Worm (Caenorhabditis elegans): Measurements from ENCODE around the gene Y6E2A.4.
"Not testable (repeated sequence)": the region's sequence is repeated elsewhere in the genome, so short reads cannot be mapped to it uniquely, and the experiment has no call there.

The Y6E2A.4 gene

ce11 chrV:15758449-15758848, 41.9 kb upstream of the Y6E2A.4 start, which contains the start of gene str-9:
str-9 (plus strand) TSS chrV:15758749.
- TF ChIP-seq nhr-237 (tag; optimal IDR thresholded peaks at IDR 0.05) (no peak), snpc-4 (tag; optimal IDR thresholded peaks at IDR 0.05) (no peak), aly-2 (tag; optimal IDR thresholded peaks at IDR 0.05) (no peak), mbf-1 (tag; optimal IDR thresholded peaks at IDR 0.05) (no peak)

ce11 chrV:15757645-15758044, 41.1 kb upstream of the Y6E2A.4 start:
- TF ChIP-seq sma-3 (GFP tag; optimal IDR thresholded peaks at IDR 0.05) (no peak), crh-2 (tag; optimal IDR thresholded peaks at IDR 0.05) (no peak), peb-1 (tag; optimal IDR thresholded peaks at IDR 0.05) (no peak), snpc-4 (tag; optimal IDR thresholded peaks at IDR 0.05) (no peak), unc-62 (GFP tag; optimal IDR thresholded peaks at IDR 0.05) (no peak), egl-27 (tag; optimal IDR thresholded peaks at IDR 0.05) (no peak), F13H6.1 (tag; optimal IDR thresholded peaks at IDR 0.05) (no peak), zag-1 (tag; optimal IDR thresholded peaks at IDR 0.05) (no peak), unc-39 (tag; optimal IDR thresholded peaks at IDR 0.05) (no peak), R02D3.7 (tag; optimal IDR thresholded peaks at IDR 0.05) (no peak), ZK546.5 (tag; optimal IDR thresholded peaks at IDR 0.05) (no peak), gmeb-1 (tag; optimal IDR thresholded peaks at IDR 0.05) (no peak), elt-1 (tag; optimal IDR thresholded peaks at IDR 0.05) (no peak), blmp-1 (tag; optimal IDR thresholded peaks at IDR 0.05; ENCODE audit: insufficient read depth) (no peak), nhr-25 (tag; optimal IDR thresholded peaks at IDR 0.05) (no peak), lsy-2 (tag; optimal IDR thresholded peaks at IDR 0.05) (no peak), ztf-4 (tag; optimal IDR thresholded peaks at IDR 0.05) (no peak)

- TF ChIP-seq nhr-25 (tag; optimal IDR thresholded peaks at IDR 0.05); blmp-1 (tag; optimal IDR thresholded peaks at IDR 0.05; ENCODE audit: insufficient read depth); crh-2 (tag; optimal IDR thresholded peaks at IDR 0.05): not testable (repeated sequence)
These were observed 38.2 kb upstream of the Y6E2A.4 start, which contains the start of gene str-8 for ce11 chrV:15754731-15755130. str-8 (plus strand) TSS chrV:15755031.

- TF ChIP-seq ceh-16, snpc-4, R02D3.7 (tag; optimal IDR thresholded peaks at IDR 0.05): not testable (repeated sequence)
These were observed 36.4 kb upstream of the Y6E2A.4 start, which contains the start of gene str-5 for ce11 chrV:15752941-15753340. str-5 (plus strand) TSS chrV:15753241.

- no peak for TF ChIP-seq mab-5 (tag; optimal IDR thresholded peaks at IDR 0.05)
- no peak for TF ChIP-seq lsy-2 (tag; optimal IDR thresholded peaks at IDR 0.05)
- TF ChIP-seq unc-39 (tag; optimal IDR thresholded peaks at IDR 0.05), result no peak
- TF ChIP-seq nhr-11 (tag; optimal IDR thresholded peaks at IDR 0.05), result no peak
These were observed 35.5 kb upstream of the Y6E2A.4 start, which contains the start of gene str-43 for ce11 chrV:15752049-15752448. str-43 (minus strand) TSS chrV:15752149.

ce11 chrV:15750130-15750529, 33.6 kb upstream of the Y6E2A.4 start, which contains the start of gene str-6:
str-6 (minus strand) TSS chrV:15750230.
- TF ChIP-seq crh-2 (tag; optimal IDR thresholded peaks at IDR 0.05) (no peak), Y55F3AM.14 (GFP tag; optimal IDR thresholded peaks at IDR 0.05) (no peak), nhr-129 (tag; optimal IDR thresholded peaks at IDR 0.05) (no peak), alr-1 (tag; optimal IDR thresholded peaks at IDR 0.05) (no peak), lin-13 (GFP tag; optimal IDR thresholded peaks at IDR 0.05) (no peak), skn-1 (tag; optimal IDR thresholded peaks at IDR 0.05) (no peak), blmp-1 (tag; optimal IDR thresholded peaks at IDR 0.05; ENCODE audit: insufficient read depth) (no peak), nhr-6 (tag; optimal IDR thresholded peaks at IDR 0.05) (no peak), lsy-2 (tag; optimal IDR thresholded peaks at IDR 0.05) (no peak), nhr-21 (tag; optimal IDR thresholded peaks at IDR 0.05) (no peak), unc-62 (GFP tag; optimal IDR thresholded peaks at IDR 0.05) (no peak), nhr-10 (tag; optimal IDR thresholded peaks at IDR 0.05) (no peak), C34F6.9 (tag; optimal IDR thresholded peaks at IDR 0.05) (no peak), nhr-237 (tag; optimal IDR thresholded peaks at IDR 0.05) (no peak), lin-11 (tag; optimal IDR thresholded peaks at IDR 0.05) (no peak), sma-3 (GFP tag; optimal IDR thresholded peaks at IDR 0.05) (no peak), lin-39 (tag; optimal IDR thresholded peaks at IDR 0.05) (no peak), nhr-12 (tag; optimal IDR thresholded peaks at IDR 0.05) (no peak)

Data from whole organism, L2 larva.